Worm (Caenorhabditis elegans): ENCODE measurements around the gene D1022.9.
A peak's percentile ranks its signal among the peaks of the same experiment; 100 is the strongest.

The D1022.9 gene

ce11 chrII:7528210-7528609, 38.7 kb upstream of the D1022.9 start (continued):
- peak; percentile 97 for TF ChIP-seq mxl-2 (GFP tag; conservative IDR thresholded peaks at IDR 0.05)
- peak; percentile 64; the same call in 1 of the 2 replicates for TF ChIP-seq zfp-3 (GFP tag; conservative IDR thresholded peaks at IDR 0.05)
- TF ChIP-seq cey-2 (tag; optimal IDR thresholded peaks at IDR 0.05; ENCODE audit: borderline replicate concordance, insufficient read depth) = peak; percentile 81
- peak; percentile 90 for TF ChIP-seq php-3 (GFP tag; IDR thresholded peaks at IDR 0.05)
- TF ChIP-seq madf-5 (GFP tag; IDR thresholded peaks at IDR 0.05) = no peak
- TF ChIP-seq nhr-102 (tag; optimal IDR thresholded peaks at IDR 0.05) = no peak
- peak; percentile 94 for TF ChIP-seq nhr-48 (tag; optimal IDR thresholded peaks at IDR 0.05)
- no peak for TF ChIP-seq nhr-11 (tag; optimal IDR thresholded peaks at IDR 0.05)
- no peak for TF ChIP-seq ceh-82 (tag; optimal IDR thresholded peaks at IDR 0.05)
- TF ChIP-seq daf-8 (GFP tag; IDR thresholded peaks at IDR 0.05) = no peak
- no peak for TF ChIP-seq unc-130 (GFP tag; optimal IDR thresholded peaks at IDR 0.05)
- no peak for TF ChIP-seq skn-1 (tag; optimal IDR thresholded peaks at IDR 0.05)
- peak; percentile 86 for TF ChIP-seq mdt-29 (GFP tag; IDR thresholded peaks at IDR 0.05)
- no peak for TF ChIP-seq vab-7 (GFP tag; IDR thresholded peaks at IDR 0.05)
- TF ChIP-seq ceh-62 (tag; optimal IDR thresholded peaks at IDR 0.05) = no peak
- no peak for TF ChIP-seq spr-1 (tag; optimal IDR thresholded peaks at IDR 0.05)
- no peak for TF ChIP-seq lim-7 (GFP tag; IDR thresholded peaks at IDR 0.05)
- no peak for TF ChIP-seq lin-29 (GFP tag; IDR thresholded peaks at IDR 0.05)
- peak; percentile 61 for TF ChIP-seq ceh-20 (GFP tag; IDR thresholded peaks at IDR 0.05)
- no peak for TF ChIP-seq F10B5.3 (tag; optimal IDR thresholded peaks at IDR 0.05)
- peak; percentile 74 for TF ChIP-seq nhr-28 (tag; optimal IDR thresholded peaks at IDR 0.05)
- no peak for TF ChIP-seq Y48G9A.11 (GFP tag; IDR thresholded peaks at IDR 0.05)
- TF ChIP-seq snpc-4 (tag; optimal IDR thresholded peaks at IDR 0.05) = no peak
- no peak for TF ChIP-seq pha-4 (GFP tag; IDR thresholded peaks at IDR 0.05)
- no peak for TF ChIP-seq pha-4 (tag; optimal IDR thresholded peaks at IDR 0.05)
- peak; percentile 99 for TF ChIP-seq dmd-6 (GFP tag; IDR thresholded peaks at IDR 0.05)
- peak; percentile 98 for TF ChIP-seq aha-1 (tag)
- no peak for TF ChIP-seq zfp-2 (tag; optimal IDR thresholded peaks at IDR 0.05)
- 0 out of 2 replicates have a peak, but pooled peaks have one; percentile 57 for TF ChIP-seq saeg-2 (GFP tag; IDR thresholded peaks at IDR 0.05)

DNA sequence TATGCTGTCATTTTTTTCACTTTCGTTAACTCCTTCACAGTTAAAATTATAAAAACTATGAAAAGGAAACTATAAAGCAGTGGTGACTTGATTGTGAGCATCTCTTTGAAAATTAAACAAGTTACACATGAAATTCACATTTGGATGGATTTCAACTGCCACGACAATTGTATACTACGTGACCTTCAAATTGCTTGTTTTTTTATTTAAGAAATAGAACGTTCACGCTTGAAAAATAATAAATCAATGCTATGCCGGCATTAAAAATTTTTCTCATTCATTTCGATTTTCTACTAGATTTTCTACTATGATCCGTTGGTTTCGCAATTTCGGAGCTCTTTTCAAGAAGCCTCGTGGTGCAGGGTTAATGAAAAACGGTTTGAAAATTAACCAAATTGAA, 36.0 kb upstream of the D1022.9 start, which contains the start of the genes ZK1290.7 and rnh-1.1:
TSS of gene ZK1290.7 (minus strand) at position 101 of the 400 bp plus-strand sequence.
TSS of gene rnh-1.1 (plus strand) at position 281 of the 400 bp plus-strand sequence.
- peak in 1 of 2 experiments; percentile 40 for TF ChIP-seq unc-62 (GFP tag; optimal IDR thresholded peaks at IDR 0.05 in 1 of 2)
- TF ChIP-seq unc-62 (tag; optimal IDR thresholded peaks at IDR 0.05) = no peak
- no peak for TF ChIP-seq dve-1 (tag; optimal IDR thresholded peaks at IDR 0.05; ENCODE audit: insufficient read depth)

DNA sequence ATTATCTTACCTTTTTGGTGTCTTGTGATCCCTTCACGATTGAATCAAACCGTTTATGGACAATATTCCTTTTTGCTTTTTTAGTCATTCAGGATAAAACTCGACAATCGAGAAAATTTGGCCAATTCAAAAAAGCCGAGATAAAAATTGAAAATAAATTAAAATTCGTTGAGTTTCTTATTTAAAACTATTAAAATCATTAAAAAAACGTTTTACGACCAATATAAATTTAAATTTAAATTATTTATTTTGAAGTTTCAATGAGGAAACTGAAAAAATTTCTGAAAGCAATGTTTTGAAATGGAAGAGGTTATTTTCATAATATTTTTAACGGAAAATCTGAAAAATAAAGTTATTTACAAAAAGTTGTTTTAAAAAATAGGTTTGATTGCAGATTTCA, 33.8 kb upstream of the D1022.9 start, which contains the start of gene ZK1290.15:
TSS of gene ZK1290.15 (plus strand) at position 301 of the 400 bp plus-strand sequence.
- TF ChIP-seq nhr-25 (tag; optimal IDR thresholded peaks at IDR 0.05; ENCODE audit: borderline replicate concordance, insufficient read depth) = no peak
- no peak for TF ChIP-seq aha-1 (tag)
- TF ChIP-seq Y5F2A.4 (GFP tag; optimal IDR thresholded peaks at IDR 0.05) = no peak
- TF ChIP-seq saeg-2 (GFP tag; IDR thresholded peaks at IDR 0.05) = no peak
- TF ChIP-seq unc-39 (tag; optimal IDR thresholded peaks at IDR 0.05) = no peak
- no peak for TF ChIP-seq D1046.2 (GFP tag; IDR thresholded peaks at IDR 0.05)
- TF ChIP-seq nhr-76 (tag; optimal IDR thresholded peaks at IDR 0.05) = no peak

ce11 chrII:7521420-7521819, 31.9 kb upstream of the D1022.9 start:
- TF ChIP-seq lin-13 (GFP tag; optimal IDR thresholded peaks at IDR 0.05) = no peak
- no peak for TF ChIP-seq arid-1 (GFP tag; conservative IDR thresholded peaks at IDR 0.05)
- peak in 1 of 2 experiments; percentile 95 for TF ChIP-seq unc-62 (GFP tag; optimal IDR thresholded peaks at IDR 0.05 in 1 of 2)
- no peak for TF ChIP-seq unc-62 (tag; optimal IDR thresholded peaks at IDR 0.05)
- TF ChIP-seq ceh-28 (tag; optimal IDR thresholded peaks at IDR 0.05) = no peak
- TF ChIP-seq dmd-6 (GFP tag; IDR thresholded peaks at IDR 0.05) = no peak
- no peak for TF ChIP-seq R02D3.7 (tag; optimal IDR thresholded peaks at IDR 0.05)

All from whole organism, L4 larva.